Worm (Caenorhabditis elegans) whole organism, L4 larva: Measurements from ENCODE around the gene klo-1.

ENCODE experiments used
- F26F4.8 ChIP-seq: fragments of 200-800 bp; sonication (Bioruptor generic); conservative IDR thresholded peaks from 2 replicates; pipeline ENCODE4 v1.3.6; 2022; ENCODE audit warnings: missing genetic modification characterization, missing compliant biosample characterization
- F49E8.2 ChIP-seq: sonication (generic microtip); optimal IDR thresholded peaks from 2 replicates; lab custom pipeline; 2016; ENCODE audit warnings: missing compliant biosample characterization, mild to moderate bottlenecking, missing genetic modification characterization, borderline replicate concordance
- T26A8.4 ChIP-seq: fragments of 200-800 bp; sonication (Bioruptor generic); IDR thresholded peaks from 2 replicates; pipeline ENCODE4 v1.3.6; 2022; ENCODE audit warnings: missing genetic modification characterization, missing compliant biosample characterization
- Y105C5A.15 ChIP-seq: fragments of 200-800 bp; sonication (Bioruptor generic); IDR thresholded peaks from 2 replicates; pipeline ENCODE4 v1.3.6; 2022; ENCODE audit warnings: missing genetic modification characterization, missing compliant biosample characterization
- Y5F2A.4 ChIP-seq: fragments of 200-800 bp; sonication (Bioruptor generic); optimal IDR thresholded peaks from 2 replicates; lab custom pipeline; 2018; ENCODE audit warnings: mild to moderate bottlenecking, missing genetic modification characterization, missing compliant biosample characterization
- ZK546.5 ChIP-seq, 2 experiments: sonication (generic microtip); optimal IDR thresholded peaks; 2 replicates each; lab custom pipeline; 2017; ENCODE audit warnings: missing biosample characterization in 2 of 2, missing genetic modification characterization in 2 of 2
- aly-2 ChIP-seq: sonication (generic microtip); optimal IDR thresholded peaks from 2 replicates; lab custom pipeline; 2018; ENCODE audit warnings: missing biosample characterization, missing genetic modification characterization
- arid-1 ChIP-seq: fragments of 200-800 bp; sonication (Bioruptor generic); conservative IDR thresholded peaks from 2 replicates; pipeline ENCODE4 v1.3.6; 2022; ENCODE audit warnings: missing genetic modification reagents, missing genetic modification characterization, missing compliant biosample characterization
- attf-4 ChIP-seq: sonication (generic microtip); optimal IDR thresholded peaks from 3 replicates; lab custom pipeline; 2017; ENCODE audit warnings: missing biosample characterization, missing genetic modification characterization
- ceh-32 ChIP-seq: sonication (generic microtip); optimal IDR thresholded peaks from 2 replicates; lab custom pipeline; 2016; ENCODE audit warnings: mild to moderate bottlenecking, missing genetic modification characterization, missing compliant biosample characterization; ENCODE audit not compliant: poor library complexity
- ceh-82 ChIP-seq: sonication (generic microtip); optimal IDR thresholded peaks from 2 replicates; lab custom pipeline; 2017; ENCODE audit warnings: missing biosample characterization, missing genetic modification characterization
- cey-2 ChIP-seq: sonication (generic microtip); optimal IDR thresholded peaks from 3 replicates; lab custom pipeline; 2017; ENCODE audit warnings: missing genetic modification characterization, mild to moderate bottlenecking, missing compliant biosample characterization, antibody characterized with exemption, borderline replicate concordance; ENCODE audit not compliant: insufficient read depth
- daf-12 ChIP-seq: fragments of 150-350 bp; optimal IDR thresholded peaks from 2 replicates; lab custom pipeline; 2014; ENCODE audit warnings: missing biosample characterization, missing genetic modification reagents, missing genetic modification characterization
- daf-16 ChIP-seq, 3 experiments: sonication (generic microtip); optimal IDR thresholded peaks; 2 replicates each; lab custom pipeline; 2016 to 2017; ENCODE audit warnings: missing genetic modification characterization in 3 of 3, missing genetic modification reagents in 3 of 3, mild to moderate bottlenecking in 2 of 3, missing compliant biosample characterization in 2 of 3, missing biosample characterization in 1 of 3, moderate library complexity in 1 of 3
- daf-8 ChIP-seq: fragments of 200-800 bp; sonication (Bioruptor generic); IDR thresholded peaks from 2 replicates; pipeline ENCODE4 v1.3.6; 2022; ENCODE audit warnings: missing genetic modification characterization, missing compliant biosample characterization
- dmd-6 ChIP-seq: fragments of 200-800 bp; sonication (Bioruptor generic); IDR thresholded peaks from 2 replicates; pipeline ENCODE4 v1.3.6; 2022; ENCODE audit warnings: missing genetic modification reagents, missing genetic modification characterization, missing compliant biosample characterization
- dve-1 ChIP-seq: sonication (generic microtip); optimal IDR thresholded peaks from 2 replicates; lab custom pipeline; 2017; ENCODE audit warnings: antibody characterized with exemption, mild to moderate bottlenecking, missing genetic modification characterization, missing compliant biosample characterization; ENCODE audit not compliant: insufficient read depth
- egl-27 ChIP-seq: sonication (generic microtip); optimal IDR thresholded peaks from 3 replicates; lab custom pipeline; 2017; ENCODE audit warnings: missing biosample characterization, missing genetic modification reagents, missing genetic modification characterization
- egl-43 ChIP-seq: fragments of 200-800 bp; sonication (Bioruptor generic); IDR thresholded peaks from 2 replicates; pipeline ENCODE4 v1.3.6; 2022; ENCODE audit warnings: missing genetic modification reagents, missing genetic modification characterization, missing compliant biosample characterization
- fkh-10 ChIP-seq: fragments of 150-350 bp; optimal IDR thresholded peaks from 2 replicates; lab custom pipeline; 2014; ENCODE audit warnings: missing biosample characterization, missing genetic modification reagents, missing genetic modification characterization
- hlh-11 ChIP-seq: fragments of 200-800 bp; sonication (Bioruptor generic); optimal IDR thresholded peaks from 2 replicates; lab custom pipeline; 2018; ENCODE audit warnings: mild to moderate bottlenecking, missing genetic modification characterization, missing compliant biosample characterization
- hmg-1.1 ChIP-seq: fragments of 200-800 bp; sonication (Bioruptor generic); IDR thresholded peaks from 2 replicates; pipeline ENCODE4 v1.3.6; 2022; ENCODE audit warnings: missing genetic modification reagents, missing genetic modification characterization, missing compliant biosample characterization
- lin-29 ChIP-seq: fragments of 200-800 bp; sonication (Bioruptor generic); IDR thresholded peaks from 2 replicates; pipeline ENCODE4 v1.3.6; 2022; ENCODE audit warnings: missing genetic modification reagents, missing genetic modification characterization, missing compliant biosample characterization
- lin-38 ChIP-seq: fragments of 200-800 bp; sonication (Bioruptor generic); IDR thresholded peaks from 2 replicates; pipeline ENCODE4 v1.3.6; 2022; ENCODE audit warnings: missing genetic modification reagents, missing genetic modification characterization, missing compliant biosample characterization
- lin-39 ChIP-seq: fragments of 150-350 bp; optimal IDR thresholded peaks from 2 replicates; lab custom pipeline; 2014; ENCODE audit warnings: missing biosample characterization, missing genetic modification reagents, missing genetic modification characterization
- lsy-2 ChIP-seq, 2 experiments: fragments of 150-350 bp in 1 of 2; sonication (generic microtip) in 1 of 2; optimal IDR thresholded peaks; 2 replicates each; lab custom pipeline; 2014 to 2017; ENCODE audit warnings: missing biosample characterization in 2 of 2, missing genetic modification characterization in 2 of 2
- madf-5 ChIP-seq, 2 experiments: fragments of 200-800 bp; sonication (Bioruptor generic); IDR thresholded peaks; 2 replicates each; pipeline ENCODE4 v1.3.6; 2022; ENCODE audit warnings: missing compliant biosample characterization in 2 of 2, missing genetic modification characterization in 2 of 2
- mdt-29 ChIP-seq: fragments of 200-800 bp; sonication (Bioruptor generic); IDR thresholded peaks from 2 replicates; pipeline ENCODE4 v1.3.6; 2022; ENCODE audit warnings: missing genetic modification reagents, missing genetic modification characterization, missing compliant biosample characterization
- nhr-102 ChIP-seq: sonication (generic microtip); optimal IDR thresholded peaks from 2 replicates; lab custom pipeline; 2016; ENCODE audit warnings: mild to moderate bottlenecking, missing genetic modification characterization, moderate library complexity, missing compliant biosample characterization
- nhr-11 ChIP-seq: fragments of 150-350 bp; optimal IDR thresholded peaks from 2 replicates; lab custom pipeline; 2014; ENCODE audit warnings: missing biosample characterization, missing genetic modification characterization
- nhr-237 ChIP-seq: sonication (generic microtip); optimal IDR thresholded peaks from 2 replicates; lab custom pipeline; 2017; ENCODE audit warnings: missing biosample characterization, missing genetic modification characterization
- nhr-25 ChIP-seq: sonication (generic microtip); optimal IDR thresholded peaks from 2 replicates; lab custom pipeline; 2017; ENCODE audit warnings: missing genetic modification characterization, mild to moderate bottlenecking, missing compliant biosample characterization, antibody characterized with exemption, moderate library complexity, borderline replicate concordance; ENCODE audit not compliant: insufficient read depth
- nhr-28 ChIP-seq: fragments of 150-350 bp; optimal IDR thresholded peaks from 2 replicates; lab custom pipeline; 2014; ENCODE audit warnings: missing biosample characterization, missing genetic modification characterization
- nhr-6 ChIP-seq: fragments of 150-350 bp; optimal IDR thresholded peaks from 2 replicates; lab custom pipeline; 2014; ENCODE audit warnings: missing biosample characterization, missing genetic modification characterization
- nhr-76 ChIP-seq: fragments of 150-350 bp; optimal IDR thresholded peaks from 2 replicates; lab custom pipeline; 2014; ENCODE audit warnings: missing biosample characterization, missing genetic modification characterization
- nhr-77 ChIP-seq: fragments of 150-350 bp; optimal IDR thresholded peaks from 2 replicates; lab custom pipeline; 2014; ENCODE audit warnings: missing biosample characterization, missing genetic modification characterization
- pha-4 ChIP-seq, 2 experiments: fragments of 150-350 bp in 1 of 2; fragments of 200-800 bp in 1 of 2; sonication (Bioruptor generic) in 1 of 2; IDR thresholded peaks in 1 of 2; optimal IDR thresholded peaks in 1 of 2; 2 replicates each; pipeline versions ENCODE4 v1.3.6 to Lab custom; 2014 to 2022; ENCODE audit warnings: missing genetic modification characterization in 2 of 2, missing genetic modification reagents in 2 of 2, missing biosample characterization in 1 of 2, missing compliant biosample characterization in 1 of 2
- php-3 ChIP-seq: fragments of 200-800 bp; sonication (Bioruptor generic); IDR thresholded peaks from 2 replicates; pipeline ENCODE4 v1.3.6; 2022; ENCODE audit warnings: missing genetic modification reagents, missing genetic modification characterization, missing compliant biosample characterization
- pqm-1 ChIP-seq: sonication (generic microtip); optimal IDR thresholded peaks from 2 replicates; lab custom pipeline; 2017; ENCODE audit warnings: missing biosample characterization, missing genetic modification characterization
- saeg-2 ChIP-seq: fragments of 200-800 bp; sonication (Bioruptor generic); IDR thresholded peaks from 2 replicates; pipeline ENCODE4 v1.3.6; 2022; ENCODE audit warnings: missing genetic modification reagents, missing genetic modification characterization, missing compliant biosample characterization
- sdz-12 ChIP-seq: fragments of 200-800 bp; sonication (Bioruptor generic); optimal IDR thresholded peaks from 2 replicates; lab custom pipeline; 2018; ENCODE audit warnings: mild to moderate bottlenecking, missing genetic modification characterization, missing compliant biosample characterization
- set-16 ChIP-seq: fragments of 200-800 bp; sonication (Bioruptor generic); IDR thresholded peaks from 2 replicates; pipeline ENCODE4 v1.3.6; 2022; ENCODE audit warnings: missing genetic modification reagents, missing genetic modification characterization, missing compliant biosample characterization
- skn-1 ChIP-seq: fragments of 150-350 bp; optimal IDR thresholded peaks from 2 replicates; lab custom pipeline; 2014; ENCODE audit warnings: missing biosample characterization, missing genetic modification characterization
- spr-1 ChIP-seq: sonication (generic microtip); optimal IDR thresholded peaks from 2 replicates; lab custom pipeline; 2016; ENCODE audit warnings: mild to moderate bottlenecking, missing genetic modification characterization, missing compliant biosample characterization
- spr-3 ChIP-seq: fragments of 200-800 bp; sonication (Bioruptor generic); optimal IDR thresholded peaks from 2 replicates; lab custom pipeline; 2018; ENCODE audit warnings: mild to moderate bottlenecking, missing genetic modification characterization, missing compliant biosample characterization
- unc-39 ChIP-seq: sonication (generic microtip); optimal IDR thresholded peaks from 2 replicates; lab custom pipeline; 2017; ENCODE audit warnings: missing biosample characterization, missing genetic modification characterization
- vab-7 ChIP-seq: fragments of 200-800 bp; sonication (Bioruptor generic); IDR thresholded peaks from 2 replicates; pipeline ENCODE4 v1.3.6; 2022; ENCODE audit warnings: missing genetic modification reagents, missing genetic modification characterization, missing compliant biosample characterization
- zag-1 ChIP-seq: fragments of 150-350 bp; optimal IDR thresholded peaks from 2 replicates; lab custom pipeline; 2014; ENCODE audit warnings: missing biosample characterization, missing genetic modification characterization
- zfp-3 ChIP-seq: fragments of 200-800 bp; sonication (Bioruptor generic); conservative IDR thresholded peaks from 2 replicates; pipeline ENCODE4 v1.3.6; 2022; ENCODE audit warnings: missing genetic modification reagents, missing genetic modification characterization, missing compliant biosample characterization
- zip-2 ChIP-seq: fragments of 150-350 bp; optimal IDR thresholded peaks from 2 replicates; lab custom pipeline; 2014; ENCODE audit warnings: missing biosample characterization, missing genetic modification characterization

klo-1 gene

DNA sequence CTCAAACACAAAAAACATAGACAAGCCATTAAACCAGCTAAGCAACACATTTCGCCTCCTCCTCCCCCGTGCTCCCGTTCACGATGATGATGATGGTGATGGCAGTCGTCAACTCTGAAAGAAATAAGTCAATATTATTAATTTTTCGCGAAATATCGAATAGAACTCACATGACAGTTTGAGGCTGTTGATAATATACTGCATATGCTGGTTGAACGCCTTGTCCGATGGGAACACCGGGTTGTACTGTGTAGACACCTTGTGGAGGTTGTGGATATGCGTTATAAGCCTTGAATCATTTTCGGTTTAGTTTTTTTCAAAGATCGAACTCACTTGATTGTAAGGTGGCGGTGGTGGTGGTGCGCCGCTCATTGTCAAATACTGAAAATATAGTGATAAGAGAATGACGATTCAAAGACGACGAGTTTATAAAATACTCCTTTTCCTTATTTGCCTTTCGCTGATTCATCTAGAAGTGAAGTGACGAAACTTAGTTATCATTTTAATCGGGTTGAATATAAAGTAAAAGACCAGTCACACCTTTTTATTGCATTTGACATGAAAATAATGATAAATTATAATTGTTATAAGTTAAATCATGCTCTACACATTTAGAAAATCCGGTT, 43.9 kb upstream of the klo-1 start, which contains the start of gene C33H5.13:
Gene C33H5.13 (minus strand): TSS at position 443 of the 626 bp plus-strand sequence.
- TF ChIP-seq nhr-28 (tag; lab: Kevin White, UChicago) (peak; percentile 49), daf-16 (GFP tag; optimal IDR thresholded peaks at IDR 0.05; lab: Kevin White, UChicago) (no peak), daf-16 (tag; optimal IDR thresholded peaks at IDR 0.05; lab: Kevin White, UChicago) (peak; percentile 44), arid-1 (GFP tag; lab: Robert Waterston, UW) (no peak), ceh-32 (tag; lab: Kevin White, UChicago) (no peak), set-16 (GFP tag; lab: Robert Waterston, UW) (no peak), Y5F2A.4 (GFP tag; lab: Kevin White, UChicago) (no peak), nhr-6 (no peak), egl-43 (no peak), saeg-2 (no peak), F49E8.2 (tag; lab: Kevin White, UChicago) (no peak), lsy-2 (tag; optimal IDR thresholded peaks at IDR 0.05; lab: Kevin White, UChicago) (peak in 1 of 2 experiments; percentile 18), skn-1 (tag; lab: Kevin White, UChicago) (no peak), dmd-6 (GFP tag; lab: Robert Waterston, UW) (peak; percentile 8; the same call in 1 of the 2 replicates), pha-4 (GFP tag; IDR thresholded peaks at IDR 0.05; lab: Robert Waterston, UW) (no peak), pha-4 (tag; optimal IDR thresholded peaks at IDR 0.05; lab: Kevin White, UChicago) (no peak), cey-2 (tag; lab: Kevin White, UChicago) (no peak), hmg-1.1 (GFP tag; lab: Robert Waterston, UW) (no peak), F26F4.8 (GFP tag; lab: Robert Waterston, UW) (no peak), attf-4 (no peak), nhr-237 (tag; lab: Kevin White, UChicago) (no peak), lin-39 (tag; lab: Kevin White, UChicago) (no peak), nhr-25 (tag; lab: Kevin White, UChicago) (no peak), lin-38 (GFP tag; lab: Robert Waterston, UW) (no peak), nhr-77 (peak; percentile 43), vab-7 (GFP tag; lab: Robert Waterston, UW) (no peak), aly-2 (tag; lab: Kevin White, UChicago) (no peak), lin-29 (no peak), zfp-3 (no peak), sdz-12 (GFP tag; lab: Kevin White, UChicago) (no peak), fkh-10 (GFP tag; lab: Kevin White, UChicago) (no peak), daf-12 (tag; lab: Kevin White, UChicago) (no peak), ceh-82 (no peak), dve-1 (tag; lab: Kevin White, UChicago) (peak; percentile 50), nhr-11 (tag; lab: Kevin White, UChicago) (no peak), nhr-102 (tag; lab: Kevin White, UChicago) (no peak), spr-1 (tag; lab: Kevin White, UChicago) (no peak), unc-39 (tag; lab: Kevin White, UChicago) (no peak), ZK546.5 (tag; optimal IDR thresholded peaks at IDR 0.05; lab: Kevin White, UChicago) (no peak), php-3 (no peak), egl-27 (tag; lab: Kevin White, UChicago) (no peak), zip-2 (no peak), madf-5 (GFP tag; IDR thresholded peaks at IDR 0.05; lab: Robert Waterston, UW) (no peak), zag-1 (tag; lab: Kevin White, UChicago) (no peak), daf-8 (no peak), nhr-76 (tag; lab: Kevin White, UChicago) (no peak), Y105C5A.15 (GFP tag; lab: Robert Waterston, UW) (no peak), spr-3 (no peak), pqm-1 (peak; percentile 90), hlh-11 (tag; lab: Kevin White, UChicago) (peak; percentile 61), T26A8.4 (no peak), mdt-29 (GFP tag; lab: Robert Waterston, UW) (no peak)
